Fruit fly (Drosophila melanogaster) whole organism, embryonic: ENCODE data around the gene CG7079.

Experiments
- Adf1 ChIP-seq: fragments of 200-800 bp; sonication (Bioruptor generic); IDR thresholded peaks from 2 replicates; pipeline ENCODE4 v1.3.6; 2022; ENCODE audit warnings: missing biosample characterization, missing genetic modification characterization
- CG10267 ChIP-seq: fragments of 200-800 bp; sonication (Bioruptor generic); optimal IDR thresholded peaks from 2 replicates; lab custom pipeline; 2018; ENCODE audit warnings: missing biosample characterization, mild to moderate bottlenecking, missing genetic modification characterization, moderate library complexity
- CG11093 ChIP-seq: fragments of 200-800 bp; sonication (Bioruptor generic); IDR thresholded peaks from 3 replicates; pipeline ENCODE4 v1.3.6; 2022; ENCODE audit warnings: missing biosample characterization, missing genetic modification characterization
- CG11247 ChIP-seq: fragments of 200-800 bp; sonication (Bioruptor generic); IDR thresholded peaks from 2 replicates; pipeline ENCODE4 v1.3.6; 2022; ENCODE audit warnings: missing biosample characterization, missing genetic modification characterization
- CG12219 ChIP-seq: fragments of 200-800 bp; sonication (Bioruptor generic); optimal IDR thresholded peaks from 3 replicates; lab custom pipeline; 2018; ENCODE audit warnings: missing biosample characterization, mild to moderate bottlenecking, missing genetic modification characterization
- CG13123 ChIP-seq: fragments of 200-800 bp; sonication (Bioruptor generic); optimal IDR thresholded peaks from 2 replicates; lab custom pipeline; 2016; ENCODE audit warnings: missing biosample characterization, missing genetic modification characterization
- CG17385 ChIP-seq: fragments of 200-800 bp; sonication (Bioruptor generic); optimal IDR thresholded peaks from 3 replicates; lab custom pipeline; 2018; ENCODE audit warnings: missing biosample characterization, mild to moderate bottlenecking, missing genetic modification characterization
- CG1792 ChIP-seq: fragments of 200-800 bp; sonication (Bioruptor generic); optimal IDR thresholded peaks from 2 replicates; lab custom pipeline; 2016; ENCODE audit warnings: missing biosample characterization, missing genetic modification characterization
- CG18011 ChIP-seq: fragments of 200-800 bp; sonication (Bioruptor generic); optimal IDR thresholded peaks from 2 replicates; lab custom pipeline; 2017; ENCODE audit warnings: missing biosample characterization, missing genetic modification characterization, mild to moderate bottlenecking, moderate library complexity, missing genotype
- CG18619 ChIP-seq: fragments of 200-800 bp; sonication (Bioruptor generic); optimal IDR thresholded peaks from 3 replicates; lab custom pipeline; 2017; ENCODE audit warnings: missing biosample characterization, mild to moderate bottlenecking, missing genetic modification characterization
- CG2129 ChIP-seq: fragments of 200-800 bp; sonication (Bioruptor generic); IDR thresholded peaks from 2 replicates; pipeline ENCODE4 v1.3.6; 2022; ENCODE audit warnings: missing biosample characterization, missing genetic modification characterization; ENCODE audit not compliant: partially characterized antibody
- CG2202 ChIP-seq: fragments of 200-800 bp; sonication (Bioruptor generic); optimal IDR thresholded peaks from 2 replicates; lab custom pipeline; 2018; ENCODE audit warnings: missing biosample characterization, mild to moderate bottlenecking, missing genetic modification characterization
- CG2678 ChIP-seq: fragments of 200-800 bp; sonication (Bioruptor generic); optimal IDR thresholded peaks from 3 replicates; lab custom pipeline; 2019; ENCODE audit warnings: missing biosample characterization, mild to moderate bottlenecking, missing genetic modification characterization, moderate library complexity
- CG31224 ChIP-seq: fragments of 200-800 bp; sonication (Bioruptor generic); IDR thresholded peaks from 2 replicates; pipeline ENCODE4 v1.3.6; 2022; ENCODE audit warnings: missing biosample characterization, missing genetic modification characterization
- CG4424 ChIP-seq: fragments of 200-800 bp; sonication (Bioruptor generic); optimal IDR thresholded peaks from 3 replicates; lab custom pipeline; 2016; ENCODE audit warnings: missing biosample characterization, missing genetic modification characterization
- CG4617 ChIP-seq: fragments of 200-800 bp; sonication (Bioruptor generic); optimal IDR thresholded peaks from 3 replicates; lab custom pipeline; 2016; ENCODE audit warnings: missing biosample characterization, missing genetic modification characterization, borderline replicate concordance
- CG4854 ChIP-seq: fragments of 200-800 bp; sonication (Bioruptor generic); optimal IDR thresholded peaks from 2 replicates; lab custom pipeline; 2016; ENCODE audit warnings: missing biosample characterization, missing genetic modification characterization, inconsistent platforms
- CG6654 ChIP-seq: fragments of 200-800 bp; sonication (Bioruptor generic); optimal IDR thresholded peaks from 2 replicates; lab custom pipeline; 2017; ENCODE audit warnings: missing biosample characterization, mild to moderate bottlenecking, missing genetic modification characterization
- CG6791 ChIP-seq: fragments of 200-800 bp; sonication (Bioruptor generic); IDR thresholded peaks from 3 replicates; pipeline ENCODE4 v1.3.6; 2022; ENCODE audit warnings: missing biosample characterization, missing genetic modification characterization; ENCODE audit not compliant: partially characterized antibody
- CG7839 ChIP-seq: fragments of 200-800 bp; sonication (Bioruptor generic); optimal IDR thresholded peaks from 3 replicates; lab custom pipeline; 2018; ENCODE audit warnings: missing biosample characterization, mild to moderate bottlenecking, missing genetic modification characterization, moderate library complexity
- CG8281 ChIP-seq: fragments of 200-800 bp; sonication (Bioruptor generic); optimal IDR thresholded peaks from 2 replicates; lab custom pipeline; 2018; ENCODE audit warnings: missing biosample characterization, mild to moderate bottlenecking, missing genetic modification characterization, moderate library complexity
- CG9727 ChIP-seq: fragments of 200-800 bp; sonication (Bioruptor generic); optimal IDR thresholded peaks from 3 replicates; lab custom pipeline; 2017; ENCODE audit warnings: missing biosample characterization, mild to moderate bottlenecking, missing genetic modification characterization
- Dip3 ChIP-seq: fragments of 200-800 bp; sonication (Bioruptor generic); optimal IDR thresholded peaks from 3 replicates; lab custom pipeline; 2016; ENCODE audit warnings: missing biosample characterization, missing genetic modification characterization
- Ets97D ChIP-seq: fragments of 200-800 bp; sonication (Bioruptor generic); optimal IDR thresholded peaks from 3 replicates; lab custom pipeline; 2016; ENCODE audit warnings: missing biosample characterization, missing genetic modification characterization
- GATAe ChIP-seq: fragments of 200-800 bp; sonication (Bioruptor generic); conservative IDR thresholded peaks from 2 replicates; pipeline ENCODE4 v1.3.6; 2022; ENCODE audit warnings: missing biosample characterization, missing genetic modification characterization
- Gsc ChIP-seq: fragments of 200-800 bp; sonication (Bioruptor generic); IDR thresholded peaks from 2 replicates; pipeline ENCODE4 v1.3.6; 2022; ENCODE audit warnings: missing biosample characterization, missing genetic modification characterization
- H2.0 ChIP-seq: fragments of 200-800 bp; sonication (Bioruptor generic); IDR thresholded peaks from 2 replicates; pipeline ENCODE4 v1.3.6; 2022; ENCODE audit warnings: missing biosample characterization, missing genetic modification characterization
- HmgD ChIP-seq: fragments of 200-800 bp; sonication (Bioruptor generic); optimal IDR thresholded peaks from 3 replicates; lab custom pipeline; 2016; ENCODE audit warnings: missing biosample characterization, missing genetic modification characterization
- Mes4 ChIP-seq: fragments of 200-800 bp; sonication (Bioruptor generic); optimal IDR thresholded peaks from 2 replicates; lab custom pipeline; 2016; ENCODE audit warnings: missing biosample characterization, missing genetic modification characterization
- Myb ChIP-seq: fragments of 200-800 bp; sonication (Bioruptor generic); optimal IDR thresholded peaks from 2 replicates; lab custom pipeline; 2016; ENCODE audit warnings: missing biosample characterization, missing genetic modification characterization
- NC2α ChIP-seq: fragments of 200-800 bp; sonication (Bioruptor generic); optimal IDR thresholded peaks from 2 replicates; lab custom pipeline; 2016; ENCODE audit warnings: missing biosample characterization, missing genetic modification characterization
- Six4 ChIP-seq: fragments of 200-800 bp; sonication (Bioruptor generic); optimal IDR thresholded peaks from 2 replicates; lab custom pipeline; 2016; ENCODE audit warnings: missing biosample characterization, missing genetic modification characterization
- abd-A ChIP-seq: fragments of 200-800 bp; sonication (Bioruptor generic); optimal IDR thresholded peaks from 3 replicates; lab custom pipeline; 2019; ENCODE audit warnings: missing biosample characterization, mild to moderate bottlenecking, missing genetic modification characterization, moderate library complexity
- ato ChIP-seq: fragments of 200-800 bp; sonication (Bioruptor generic); IDR thresholded peaks from 2 replicates; pipeline ENCODE4 v1.3.6; 2022; ENCODE audit warnings: missing biosample characterization, missing genetic modification characterization; ENCODE audit not compliant: partially characterized antibody
- bowl ChIP-seq: fragments of 200-800 bp; sonication (Bioruptor generic); IDR thresholded peaks from 2 replicates; pipeline ENCODE4 v1.3.6; 2022; ENCODE audit warnings: missing biosample characterization, missing genetic modification characterization
- dmrt11E ChIP-seq: fragments of 200-800 bp; sonication (Bioruptor generic); optimal IDR thresholded peaks from 3 replicates; lab custom pipeline; 2018; ENCODE audit warnings: missing biosample characterization, mild to moderate bottlenecking, missing genetic modification characterization, moderate library complexity
- dysf ChIP-seq: fragments of 200-800 bp; sonication (Bioruptor generic); IDR thresholded peaks from 3 replicates; pipeline ENCODE4 v1.3.6; 2022; ENCODE audit warnings: missing biosample characterization, missing genetic modification characterization
- ewg ChIP-seq: fragments of 200-800 bp; sonication (Bioruptor generic); optimal IDR thresholded peaks from 3 replicates; lab custom pipeline; 2017; ENCODE audit warnings: mild to moderate bottlenecking, missing biosample characterization, missing genetic modification reagents, missing genetic modification characterization
- fru ChIP-seq: fragments of >200 bp; optimal IDR thresholded peaks from 2 replicates; lab custom pipeline; 2017
- fu2 ChIP-seq: fragments of 200-800 bp; sonication (Bioruptor generic); optimal IDR thresholded peaks from 2 replicates; lab custom pipeline; 2016; ENCODE audit warnings: missing biosample characterization, missing genetic modification characterization
- kay ChIP-seq: fragments of 200-800 bp; sonication (Bioruptor generic); optimal IDR thresholded peaks from 2 replicates; lab custom pipeline; 2016; ENCODE audit warnings: missing biosample characterization, missing genetic modification characterization
- ken ChIP-seq: fragments of 200-800 bp; sonication (Bioruptor generic); IDR thresholded peaks from 3 replicates; pipeline ENCODE4 v1.3.6; 2022; ENCODE audit warnings: missing biosample characterization, missing genetic modification characterization
- mam ChIP-seq: fragments of 200-800 bp; sonication (Bioruptor generic); optimal IDR thresholded peaks from 3 replicates; lab custom pipeline; 2016; ENCODE audit warnings: missing biosample characterization, missing genetic modification characterization
- nau ChIP-seq: fragments of 200-800 bp; sonication (Bioruptor generic); optimal IDR thresholded peaks from 3 replicates; lab custom pipeline; 2017; ENCODE audit warnings: missing biosample characterization, mild to moderate bottlenecking, missing genetic modification characterization, missing genetic modification reagents
- pnt ChIP-seq: fragments of 200-800 bp; sonication (Bioruptor generic); optimal IDR thresholded peaks from 3 replicates; lab custom pipeline; 2016; ENCODE audit warnings: missing biosample characterization, missing genetic modification characterization
- run ChIP-seq: fragments of 200-800 bp; sonication (Bioruptor generic); optimal IDR thresholded peaks from 3 replicates; lab custom pipeline; 2018; ENCODE audit warnings: missing biosample characterization, mild to moderate bottlenecking, missing genetic modification characterization
- sd ChIP-seq: fragments of 200-800 bp; sonication (Bioruptor generic); optimal IDR thresholded peaks from 3 replicates; lab custom pipeline; 2018; ENCODE audit warnings: missing biosample characterization, mild to moderate bottlenecking, missing genetic modification characterization, moderate library complexity
- seq ChIP-seq: fragments of 200-800 bp; sonication (Bioruptor generic); IDR thresholded peaks from 2 replicates; pipeline ENCODE4 v1.3.6; 2022; ENCODE audit warnings: missing biosample characterization, missing genetic modification characterization
- sisA ChIP-seq: fragments of 200-800 bp; sonication (Bioruptor generic); IDR thresholded peaks from 2 replicates; pipeline ENCODE4 v1.3.6; 2022; ENCODE audit warnings: missing biosample characterization, missing genetic modification characterization
- tap ChIP-seq: fragments of 200-800 bp; optimal IDR thresholded peaks from 3 replicates; lab custom pipeline; 2019; ENCODE audit warnings: missing biosample characterization, mild to moderate bottlenecking, missing genetic modification characterization, moderate library complexity
- vfl ChIP-seq: fragments of 200-800 bp; sonication (Bioruptor generic); optimal IDR thresholded peaks from 2 replicates; lab custom pipeline; 2016; ENCODE audit warnings: missing biosample characterization, missing genetic modification characterization

Gene CG7079

DNA sequence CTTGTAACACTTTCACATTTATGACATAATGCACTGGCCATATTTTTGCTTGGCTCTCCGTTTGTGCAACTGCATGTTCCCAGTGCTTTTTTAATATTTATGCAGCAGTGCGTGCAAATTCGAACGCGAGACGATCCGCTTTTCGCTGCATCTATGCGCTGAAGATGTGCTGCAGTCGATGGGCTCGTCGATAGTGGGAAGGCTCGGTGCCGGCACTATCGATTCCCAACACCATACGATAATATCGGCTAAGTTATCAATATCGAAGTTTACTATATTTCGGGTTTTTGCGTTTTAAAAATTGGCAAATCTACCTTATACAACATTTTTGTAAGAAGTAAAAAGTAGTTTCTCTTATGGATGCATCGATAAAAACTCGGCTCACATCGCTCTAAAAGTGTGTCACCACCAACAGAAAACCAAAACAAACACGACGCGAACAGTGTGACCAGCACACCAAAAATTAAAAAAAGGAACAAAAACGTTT, 49.0 kb upstream of the CG7079 start, which contains the start of gene RhoGAP93B (continued):
- TF ChIP-seq CG1792 (GFP tag; lab: Kevin White, UChicago) (peak; percentile 92), Gsc (GFP tag; lab: Robert Waterston, UW) (0 out of 2 replicates have a peak, but pooled peaks have one; percentile 28), ken (GFP tag; lab: Robert Waterston, UW) (peak; percentile 83), Ets97D (GFP tag; lab: Kevin White, UChicago) (peak; percentile 92), CG17385 (GFP tag; lab: Kevin White, UChicago) (peak; percentile 7), CG2202 (tag; lab: Kevin White, UChicago) (peak; percentile 65), CG18011 (peak; percentile 78), GATAe (GFP tag; lab: Robert Waterston, UW) (peak; percentile 73; the same call in 1 of the 2 replicates), sisA (GFP tag; lab: Robert Waterston, UW) (peak; percentile 96), CG11093 (GFP tag; lab: Robert Waterston, UW) (peak; percentile 87), CG11247 (peak; percentile 89), CG4854 (GFP tag; lab: Kevin White, UChicago) (peak; percentile 72), Six4 (GFP tag; lab: Kevin White, UChicago) (peak; percentile 60), mam (GFP tag; lab: Kevin White, UChicago) (peak; percentile 91), tap (tag; lab: Kevin White, UChicago) (no peak), CG9727 (peak; percentile 90), HmgD (GFP tag; lab: Kevin White, UChicago) (peak; percentile 79), seq (GFP tag; lab: Robert Waterston, UW) (peak; percentile 79), NC2α (GFP tag; lab: Kevin White, UChicago) (peak; percentile 69), dysf (GFP tag; lab: Robert Waterston, UW) (peak; percentile 88), Adf1 (peak; percentile 73), CG7839 (peak; percentile 76), CG12219 (GFP tag; lab: Kevin White, UChicago) (peak; percentile 8), H2.0 (GFP tag; lab: Robert Waterston, UW) (peak; percentile 78), CG2678 (no peak), CG4424 (peak; percentile 78), fru (lab: Kevin White, UChicago) (no peak), fu2 (GFP tag; lab: Kevin White, UChicago) (peak; percentile 93), ato (GFP tag; lab: Robert Waterston, UW) (peak; percentile 99), abd-A (tag; lab: Kevin White, UChicago) (no peak), CG13123 (GFP tag; lab: Kevin White, UChicago) (peak; percentile 58), dmrt11E (tag; lab: Kevin White, UChicago) (peak; percentile 73), Mes4 (GFP tag; lab: Kevin White, UChicago) (peak; percentile 81), Myb (GFP tag; lab: Kevin White, UChicago) (peak; percentile 92), nau (GFP tag; lab: Kevin White, UChicago) (no peak), CG4617 (peak; percentile 56), CG6654 (GFP tag; lab: Kevin White, UChicago) (peak; percentile 32), pnt (GFP tag; lab: Kevin White, UChicago) (peak; percentile 74), run (tag; lab: Kevin White, UChicago) (peak; percentile 40), bowl (GFP tag; lab: Robert Waterston, UW) (peak; percentile 88), Dip3 (GFP tag; lab: Kevin White, UChicago) (peak; percentile 92), CG8281 (tag; lab: Kevin White, UChicago) (peak; percentile 26), CG6791 (GFP tag; lab: Robert Waterston, UW) (peak; percentile 99), CG10267 (tag; lab: Kevin White, UChicago) (peak; percentile 85), sd (tag; lab: Kevin White, UChicago) (no peak), CG18619 (peak; percentile 58), vfl (no peak), kay (GFP tag; lab: Kevin White, UChicago) (peak; percentile 64), CG2129 (GFP tag; lab: Robert Waterston, UW) (peak; percentile 100), CG31224 (GFP tag; lab: Robert Waterston, UW) (peak; percentile 85), ewg (GFP tag; lab: Kevin White, UChicago) (peak; percentile 37)
